Worm (Caenorhabditis elegans): Measurements from ENCODE around the gene F54D5.5.

The F54D5.5 gene

ce11 chrII:11537606-11538016 lies 29.2 kb downstream of the F54D5.5 start:
- TF ChIP-seq nhr-71 (tag; optimal IDR thresholded peaks at IDR 0.05) (no peak), grh-1 (GFP tag; IDR thresholded peaks at IDR 0.05) (no peak), lin-35 (GFP tag; optimal IDR thresholded peaks at IDR 0.05) (no peak), tlp-1 (tag; optimal IDR thresholded peaks at IDR 0.05) (no peak), mep-1 (tag; optimal IDR thresholded peaks at IDR 0.05) (no peak), rnt-1 (tag; optimal IDR thresholded peaks at IDR 0.05) (no peak), jun-1 (tag; optimal IDR thresholded peaks at IDR 0.05) (no peak), alr-1 (tag; optimal IDR thresholded peaks at IDR 0.05; ENCODE audit: borderline replicate concordance) (no peak), sup-37 (GFP tag; optimal IDR thresholded peaks at IDR 0.05) (no peak), snpc-4 (tag; optimal IDR thresholded peaks at IDR 0.05) (no peak), efl-1 (optimal IDR thresholded peaks at IDR 0.05) (no peak), efl-1 (GFP tag; optimal IDR thresholded peaks at IDR 0.05 in 1 of 2) (no peak), nhr-20 (tag; optimal IDR thresholded peaks at IDR 0.05) (no peak), egl-13 (tag; optimal IDR thresholded peaks at IDR 0.05) (no peak), zip-4 (GFP tag; optimal IDR thresholded peaks at IDR 0.05) (no peak), lin-15B (tag; optimal IDR thresholded peaks at IDR 0.05) (no peak), blmp-1 (tag; optimal IDR thresholded peaks at IDR 0.05) (no peak), F16B12.6 (tag; optimal IDR thresholded peaks at IDR 0.05) (no peak), skn-1 (tag; optimal IDR thresholded peaks at IDR 0.05) (no peak), ceh-90 (tag; optimal IDR thresholded peaks at IDR 0.05) (no peak)

- peak; percentile 28 for TF ChIP-seq blmp-1 (tag; optimal IDR thresholded peaks at IDR 0.05)
- TF ChIP-seq C16A3.4 (tag; optimal IDR thresholded peaks at IDR 0.05), result no peak
These were observed 29.7 kb downstream of the F54D5.5 start for ce11 chrII:11537115-11537514.

- TF ChIP-seq C04F5.9 (tag; optimal IDR thresholded peaks at IDR 0.05) (no peak), efl-1 (optimal IDR thresholded peaks at IDR 0.05) (no peak), efl-1 (GFP tag; optimal IDR thresholded peaks at IDR 0.05 in 1 of 2) (no peak), hpl-2 (GFP tag; optimal IDR thresholded peaks at IDR 0.05) (no peak), mdl-1 (tag; optimal IDR thresholded peaks at IDR 0.05) (no peak), nhr-90 (tag; optimal IDR thresholded peaks at IDR 0.05; ENCODE audit: poor library complexity) (no peak), C16A3.4 (tag; optimal IDR thresholded peaks at IDR 0.05) (no peak), lin-14 (GFP tag; optimal IDR thresholded peaks at IDR 0.05) (no peak), pax-3 (tag; optimal IDR thresholded peaks at IDR 0.05) (no peak), mep-1 (tag; optimal IDR thresholded peaks at IDR 0.05) (no peak), sox-4 (tag; optimal IDR thresholded peaks at IDR 0.05) (no peak), snu-23 (GFP tag; optimal IDR thresholded peaks at IDR 0.05) (no peak), elt-2 (tag; optimal IDR thresholded peaks at IDR 0.05) (no peak)
These were observed 30.3 kb downstream of the F54D5.5 start for ce11 chrII:11536505-11536904.

- TF ChIP-seq efl-1 (optimal IDR thresholded peaks at IDR 0.05) (no peak), efl-1 (GFP tag; optimal IDR thresholded peaks at IDR 0.05 in 1 of 2) (peak in 1 of 2 experiments; percentile 82), hpl-2 (GFP tag; optimal IDR thresholded peaks at IDR 0.05) (no peak)
These were observed 30.9 kb downstream of the F54D5.5 start for ce11 chrII:11535924-11536323.

- TF ChIP-seq snu-23 (GFP tag; optimal IDR thresholded peaks at IDR 0.05) (no peak), ztf-4 (tag; optimal IDR thresholded peaks at IDR 0.05) (no peak), aha-1 (tag; optimal IDR thresholded peaks at IDR 0.05) (no peak), nhr-12 (tag; optimal IDR thresholded peaks at IDR 0.05) (no peak), ces-1 (GFP tag; optimal IDR thresholded peaks at IDR 0.05) (no peak), mef-2 (tag; optimal IDR thresholded peaks at IDR 0.05) (no peak), alr-1 (tag; optimal IDR thresholded peaks at IDR 0.05; ENCODE audit: borderline replicate concordance) (no peak), nhr-77 (tag; optimal IDR thresholded peaks at IDR 0.05) (no peak), nhr-47 (tag; optimal IDR thresholded peaks at IDR 0.05) (no peak), irx-1 (tag; optimal IDR thresholded peaks at IDR 0.05) (no peak), lin-13 (GFP tag; optimal IDR thresholded peaks at IDR 0.05) (no peak), egl-13 (tag; optimal IDR thresholded peaks at IDR 0.05) (no peak)
These were observed 31.4 kb downstream of the F54D5.5 start for ce11 chrII:11535429-11535828.

All from whole organism, L1 larva.